Worm (Caenorhabditis elegans) whole organism, L2 larva: ENCODE data around the gene twk-23.
A peak's percentile ranks its signal among the peaks of the same experiment; 100 is the strongest.

ENCODE experiments used
- R02D3.7 ChIP-seq: fragments of 150-350 bp; optimal IDR thresholded peaks from 2 replicates; lab custom pipeline; 2014; ENCODE audit warnings: missing biosample characterization, missing genetic modification characterization
- Y55F3AM.14 ChIP-seq: fragments of 200-800 bp; sonication (Bioruptor generic); optimal IDR thresholded peaks from 2 replicates; lab custom pipeline; 2018; ENCODE audit warnings: mild to moderate bottlenecking, missing genetic modification characterization, missing compliant biosample characterization
- ZK546.5 ChIP-seq: sonication (generic microtip); optimal IDR thresholded peaks from 2 replicates; lab custom pipeline; 2017; ENCODE audit warnings: missing biosample characterization, missing genetic modification characterization
- aly-2 ChIP-seq: fragments of 150-350 bp; optimal IDR thresholded peaks from 2 replicates; lab custom pipeline; 2014; ENCODE audit warnings: missing biosample characterization, missing genetic modification characterization
- ama-1 ChIP-seq: fragments of 150-350 bp; optimal IDR thresholded peaks from 2 replicates; lab custom pipeline; 2018; ENCODE audit warnings: inconsistent platforms
- ceh-82 ChIP-seq: fragments of 150-350 bp; optimal IDR thresholded peaks from 2 replicates; lab custom pipeline; 2014; ENCODE audit warnings: missing biosample characterization, missing genetic modification characterization
- crh-2 ChIP-seq: sonication (generic microtip); optimal IDR thresholded peaks from 2 replicates; lab custom pipeline; 2017; ENCODE audit warnings: missing biosample characterization, missing genetic modification characterization
- dmd-4 ChIP-seq: sonication (generic microtip); optimal IDR thresholded peaks from 2 replicates; lab custom pipeline; 2017; ENCODE audit warnings: missing biosample characterization, missing genetic modification characterization
- elt-1 ChIP-seq: fragments of 150-350 bp; optimal IDR thresholded peaks from 2 replicates; lab custom pipeline; 2014; ENCODE audit warnings: missing biosample characterization, missing genetic modification characterization
- fos-1 ChIP-seq: fragments of 150-350 bp; optimal IDR thresholded peaks from 2 replicates; lab custom pipeline; 2014; ENCODE audit warnings: missing biosample characterization, missing genetic modification characterization
- gmeb-1 ChIP-seq: fragments of 150-350 bp; optimal IDR thresholded peaks from 2 replicates; lab custom pipeline; 2014; ENCODE audit warnings: missing biosample characterization, missing genetic modification characterization
- lin-11 ChIP-seq: fragments of 150-350 bp; sonication (generic microtip); optimal IDR thresholded peaks from 2 replicates; lab custom pipeline; 2014; ENCODE audit warnings: missing biosample characterization, missing genetic modification characterization, inconsistent platforms, mixed read lengths
- lin-13 ChIP-seq: fragments of 150-350 bp; optimal IDR thresholded peaks from 2 replicates; lab custom pipeline; 2014; ENCODE audit warnings: missing biosample characterization, missing genetic modification reagents, missing genetic modification characterization
- lin-39 ChIP-seq: fragments of 150-350 bp; optimal IDR thresholded peaks from 2 replicates; lab custom pipeline; 2014; ENCODE audit warnings: missing biosample characterization, missing genetic modification reagents, missing genetic modification characterization
- mbf-1 ChIP-seq: sonication (generic microtip); optimal IDR thresholded peaks from 2 replicates; lab custom pipeline; 2017; ENCODE audit warnings: missing biosample characterization, missing genetic modification characterization
- mdl-1 ChIP-seq, 2 experiments: fragments of 150-350 bp in 1 of 2; sonication (generic microtip) in 1 of 2; optimal IDR thresholded peaks; 2 replicates each; lab custom pipeline; 2017; ENCODE audit warnings: missing biosample characterization in 2 of 2, missing genetic modification characterization in 2 of 2
- nhr-10 ChIP-seq: sonication (generic microtip); optimal IDR thresholded peaks from 2 replicates; lab custom pipeline; 2017; ENCODE audit warnings: missing biosample characterization, missing genetic modification characterization
- nhr-23 ChIP-seq: fragments of 150-350 bp; optimal IDR thresholded peaks from 2 replicates; lab custom pipeline; 2014; ENCODE audit warnings: missing biosample characterization, missing genetic modification reagents, missing genetic modification characterization
- nhr-237 ChIP-seq: fragments of 150-350 bp; optimal IDR thresholded peaks from 2 replicates; lab custom pipeline; 2014; ENCODE audit warnings: missing biosample characterization, missing genetic modification characterization
- nhr-6 ChIP-seq: fragments of 150-350 bp; optimal IDR thresholded peaks from 2 replicates; lab custom pipeline; 2014; ENCODE audit warnings: missing biosample characterization, missing genetic modification characterization
- nhr-77 ChIP-seq: fragments of 150-350 bp; optimal IDR thresholded peaks from 2 replicates; lab custom pipeline; 2014; ENCODE audit warnings: missing biosample characterization, missing genetic modification characterization
- sem-4 ChIP-seq: fragments of 150-350 bp; optimal IDR thresholded peaks from 2 replicates; lab custom pipeline; 2014; ENCODE audit warnings: missing biosample characterization, missing genetic modification reagents, missing genetic modification characterization
- skn-1 ChIP-seq: sonication (generic microtip); optimal IDR thresholded peaks from 2 replicates; lab custom pipeline; 2017; ENCODE audit warnings: missing biosample characterization, missing genetic modification characterization
- sma-3 ChIP-seq: sonication (generic microtip); optimal IDR thresholded peaks from 2 replicates; lab custom pipeline; 2016; ENCODE audit warnings: missing genetic modification reagents, missing genetic modification characterization, missing compliant biosample characterization
- sma-9 ChIP-seq, 2 experiments: fragments of 150-350 bp in 1 of 2; sonication (generic microtip) in 1 of 2; optimal IDR thresholded peaks; 2 replicates each; lab custom pipeline; 2014 to 2016; ENCODE audit warnings: missing genetic modification characterization in 2 of 2, mild to moderate bottlenecking in 1 of 2, missing biosample characterization in 1 of 2, missing compliant biosample characterization in 1 of 2, missing genetic modification reagents in 1 of 2, moderate library complexity in 1 of 2
- snpc-4 ChIP-seq: fragments of 150-350 bp; optimal IDR thresholded peaks from 2 replicates; lab custom pipeline; 2014; ENCODE audit warnings: missing biosample characterization, missing genetic modification characterization
- unc-39 ChIP-seq: fragments of 150-350 bp; optimal IDR thresholded peaks from 2 replicates; lab custom pipeline; 2014; ENCODE audit warnings: missing biosample characterization, missing genetic modification characterization
- zag-1 ChIP-seq: fragments of 150-350 bp; optimal IDR thresholded peaks from 2 replicates; lab custom pipeline; 2014; ENCODE audit warnings: missing biosample characterization, missing genetic modification characterization
- ztf-1 ChIP-seq: fragments of 200-800 bp; sonication (Bioruptor generic); conservative IDR thresholded peaks from 2 replicates; pipeline ENCODE4 v1.3.6; 2022; ENCODE audit warnings: missing genetic modification characterization, missing compliant biosample characterization
- ztf-11 ChIP-seq: sonication (generic microtip); optimal IDR thresholded peaks from 2 replicates; lab custom pipeline; 2017; ENCODE audit warnings: missing biosample characterization, missing genetic modification characterization
- ztf-4 ChIP-seq: fragments of 150-350 bp; optimal IDR thresholded peaks from 2 replicates; lab custom pipeline; 2014; ENCODE audit warnings: missing biosample characterization, missing genetic modification characterization

Gene twk-23

DNA sequence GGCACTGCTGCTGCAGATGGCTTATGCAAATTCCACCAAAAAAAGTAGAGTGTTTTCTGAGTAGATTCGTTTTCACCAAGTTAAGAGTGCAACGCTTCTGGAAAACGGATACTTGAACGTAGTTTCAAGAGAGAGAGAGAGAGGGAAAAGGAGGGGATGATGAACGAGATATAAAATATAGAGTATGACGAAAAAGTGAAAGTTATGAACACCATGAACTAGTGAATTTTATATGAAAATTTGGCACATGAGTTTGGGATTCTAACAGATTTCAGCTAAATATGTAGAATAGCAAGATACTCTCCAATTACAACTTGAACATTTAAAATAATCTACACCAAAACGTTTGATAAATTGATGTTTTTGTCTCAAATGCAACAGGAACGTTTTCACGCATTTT lies 13.6 kb downstream of the twk-23 start, which contains the start of gene obr-3:
Gene obr-3, minus strand, starts transcription at position 101 of the 400 bp plus-strand sequence.
- no peak for TF ChIP-seq R02D3.7 (tag; lab: Kevin White, UChicago)
- TF ChIP-seq ztf-1 (GFP tag; lab: Robert Waterston, UW): no peak
- TF ChIP-seq lin-11: no peak
- no peak for TF ChIP-seq nhr-6 (tag; lab: Kevin White, UChicago)
- TF ChIP-seq sma-9 (GFP tag; optimal IDR thresholded peaks at IDR 0.05; lab: Kevin White, UChicago): no peak
- TF ChIP-seq sma-9 (tag; optimal IDR thresholded peaks at IDR 0.05; lab: Kevin White, UChicago): no peak
- TF ChIP-seq ZK546.5: no peak
- no peak for TF ChIP-seq ztf-11 (tag; lab: Kevin White, UChicago)
- TF ChIP-seq aly-2 (tag; lab: Kevin White, UChicago): no peak
- no peak for TF ChIP-seq sma-3 (GFP tag; lab: Kevin White, UChicago)
- TF ChIP-seq lin-13 (GFP tag; lab: Kevin White, UChicago): no peak
- TF ChIP-seq lin-39 (tag; lab: Kevin White, UChicago): no peak
- TF ChIP-seq mdl-1 (tag; optimal IDR thresholded peaks at IDR 0.05; lab: Kevin White, UChicago): no peak
- TF ChIP-seq ztf-4: no peak
- no peak for TF ChIP-seq ama-1 (lab: Kevin White, UChicago)
- TF ChIP-seq dmd-4 (tag; lab: Kevin White, UChicago): no peak
- TF ChIP-seq gmeb-1 (tag; lab: Kevin White, UChicago): no peak
- TF ChIP-seq unc-39 (tag; lab: Kevin White, UChicago): no peak
- no peak for TF ChIP-seq zag-1 (tag; lab: Kevin White, UChicago)
- no peak for TF ChIP-seq nhr-23 (tag; lab: Kevin White, UChicago)
- no peak for TF ChIP-seq Y55F3AM.14 (GFP tag; lab: Kevin White, UChicago)

- TF ChIP-seq nhr-10 (no peak), crh-2 (tag; lab: Kevin White, UChicago) (peak; percentile 37), dmd-4 (tag; lab: Kevin White, UChicago) (no peak), elt-1 (no peak), sma-9 (GFP tag; optimal IDR thresholded peaks at IDR 0.05; lab: Kevin White, UChicago) (peak; percentile 43), sma-9 (tag; optimal IDR thresholded peaks at IDR 0.05; lab: Kevin White, UChicago) (no peak), fos-1 (tag; lab: Kevin White, UChicago) (peak; percentile 34)
Observed at ce11 chrX:13803246-13803645, 20.1 kb downstream of the twk-23 start.

- TF ChIP-seq sem-4 (tag; lab: Kevin White, UChicago) (no peak), snpc-4 (tag; lab: Kevin White, UChicago) (no peak), ZK546.5 (no peak), ama-1 (lab: Kevin White, UChicago) (no peak)
Observed at ce11 chrX:13793525-13793924, 29.9 kb downstream of the twk-23 start, which contains the start of gene ZK1086.2. Gene ZK1086.2 (minus strand): TSS chrX:13793625.

DNA sequence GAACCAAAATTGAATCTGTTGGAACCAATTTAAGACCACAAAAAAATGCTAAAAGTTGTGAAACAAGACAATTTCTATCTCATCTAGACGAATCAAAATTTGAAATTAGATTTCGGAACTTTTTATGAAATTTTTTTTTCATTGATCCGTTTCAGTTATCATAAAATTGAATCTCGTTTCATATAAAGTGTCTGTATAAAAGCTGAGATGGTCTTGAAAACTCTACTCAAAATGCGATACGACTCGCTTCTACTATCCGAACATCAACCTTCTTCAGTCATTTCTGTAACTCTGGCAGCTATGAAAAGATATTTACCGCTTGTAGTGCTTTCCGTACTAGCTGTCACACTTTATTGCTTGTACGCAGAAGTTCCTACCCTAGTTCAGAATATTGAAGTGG lies 32.9 kb downstream of the twk-23 start, which contains the start of gene ZK1086.3:
Gene ZK1086.3, plus strand, starts transcription at position 301 of the 400 bp plus-strand sequence.
- TF ChIP-seq lin-11: no peak
- TF ChIP-seq, all 48 proteins: peak for 0

DNA sequence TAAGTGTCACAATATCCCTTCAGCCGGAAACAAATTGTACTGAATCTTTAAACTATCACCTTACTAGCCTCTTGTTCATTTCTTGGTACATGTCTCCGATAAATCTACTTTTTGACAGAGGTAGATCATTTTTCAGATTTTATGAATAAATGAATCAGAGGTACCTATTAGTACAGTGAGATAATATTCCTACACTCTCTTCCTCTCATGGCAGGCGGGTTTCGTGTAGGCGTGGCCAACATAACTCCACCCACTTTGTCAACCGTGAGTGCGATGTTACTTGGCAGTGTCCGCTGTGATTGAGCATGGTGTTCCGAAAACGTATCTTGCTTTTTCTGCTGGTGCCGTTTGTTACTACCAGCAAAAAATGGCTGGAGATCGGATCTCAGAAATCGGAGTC lies 38.1 kb downstream of the twk-23 start, which contains the start of gene F55F3.4:
Gene F55F3.4, plus strand, starts transcription at position 301 of the 400 bp plus-strand sequence.
- TF ChIP-seq nhr-237 (tag; lab: Kevin White, UChicago) (no peak), mbf-1 (tag; lab: Kevin White, UChicago) (no peak), sem-4 (tag; lab: Kevin White, UChicago) (no peak), zag-1 (tag; lab: Kevin White, UChicago) (no peak), nhr-77 (tag; lab: Kevin White, UChicago) (no peak), skn-1 (tag; lab: Kevin White, UChicago) (no peak), sma-9 (GFP tag; optimal IDR thresholded peaks at IDR 0.05; lab: Kevin White, UChicago) (no peak), sma-9 (tag; optimal IDR thresholded peaks at IDR 0.05; lab: Kevin White, UChicago) (no peak), mdl-1 (tag; optimal IDR thresholded peaks at IDR 0.05; lab: Kevin White, UChicago) (no peak)
- TF ChIP-seq, all 48 proteins: peak for 0

DNA sequence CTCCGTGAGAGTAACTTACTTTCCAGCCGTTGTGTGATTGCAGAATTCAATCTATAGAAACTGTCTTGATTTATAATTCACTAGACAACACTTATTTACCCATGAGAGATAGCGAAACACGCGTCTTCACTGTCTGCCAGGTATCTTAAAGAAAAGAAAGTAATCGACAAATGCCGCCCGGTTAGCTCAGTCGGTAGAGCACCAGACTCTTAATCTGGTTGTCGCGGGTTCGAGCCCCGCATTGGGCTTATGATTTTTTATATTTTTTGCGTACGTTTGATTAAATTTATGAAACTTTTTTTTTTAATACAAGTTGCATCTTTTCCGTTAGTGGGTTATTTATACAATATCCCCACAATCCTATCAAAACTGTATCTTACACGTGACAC lies 41.3 kb downstream of the twk-23 start:
- no peak for TF ChIP-seq mdl-1 (tag; optimal IDR thresholded peaks at IDR 0.05; lab: Kevin White, UChicago)
- TF ChIP-seq sma-3 (GFP tag; lab: Kevin White, UChicago): peak; percentile 23
- TF ChIP-seq fos-1 (tag; lab: Kevin White, UChicago): peak; percentile 3
- TF ChIP-seq sma-9 (GFP tag; optimal IDR thresholded peaks at IDR 0.05; lab: Kevin White, UChicago): peak; percentile 5
- no peak for TF ChIP-seq sma-9 (tag; optimal IDR thresholded peaks at IDR 0.05; lab: Kevin White, UChicago)
- no peak for TF ChIP-seq ceh-82 (tag; lab: Kevin White, UChicago)
- peak; percentile 22 for TF ChIP-seq crh-2 (tag; lab: Kevin White, UChicago)
- peak; percentile 15 for TF ChIP-seq gmeb-1 (tag; lab: Kevin White, UChicago)
